Fruit fly (Drosophila melanogaster) whole organism, prepupa: ENCODE measurements around the gene AIMP2.

Source experiments
- Blimp-1 ChIP-seq: fragments of 200-800 bp; sonication (Bioruptor generic); optimal IDR thresholded peaks from 3 replicates; lab custom pipeline; 2017; ENCODE audit warnings: missing biosample characterization, missing genetic modification characterization, mild to moderate bottlenecking, moderate library complexity, missing genetic modification reagents
- CG11294 ChIP-seq: fragments of 200-800 bp; sonication (Bioruptor generic); IDR thresholded peaks from 2 replicates; pipeline ENCODE4 v1.3.6; 2022; ENCODE audit warnings: missing biosample characterization, missing genetic modification characterization
- CG11762 ChIP-seq: fragments of 200-800 bp; sonication (Bioruptor generic); optimal IDR thresholded peaks from 3 replicates; lab custom pipeline; 2016; ENCODE audit warnings: missing biosample characterization, missing genetic modification characterization; ENCODE audit not compliant: insufficient read depth
- CG1621 ChIP-seq: fragments of 200-800 bp; sonication (Bioruptor generic); optimal IDR thresholded peaks from 3 replicates; lab custom pipeline; 2018; ENCODE audit warnings: missing biosample characterization, mild to moderate bottlenecking, missing genetic modification characterization
- CG16779 ChIP-seq: fragments of 200-800 bp; sonication (Bioruptor generic); optimal IDR thresholded peaks from 3 replicates; lab custom pipeline; 2017; ENCODE audit warnings: missing biosample characterization, mild to moderate bottlenecking, missing genetic modification characterization
- CG3032 ChIP-seq: fragments of 200-800 bp; optimal IDR thresholded peaks from 2 replicates; lab custom pipeline; 2019; ENCODE audit warnings: missing biosample characterization, mild to moderate bottlenecking, missing genetic modification characterization, moderate library complexity
- CG32006 ChIP-seq: fragments of 200-800 bp; sonication (Bioruptor generic); optimal IDR thresholded peaks from 3 replicates; lab custom pipeline; 2017; ENCODE audit warnings: missing biosample characterization, mild to moderate bottlenecking, missing genetic modification characterization
- CG3919 ChIP-seq: fragments of 200-800 bp; sonication (Bioruptor generic); optimal IDR thresholded peaks from 3 replicates; lab custom pipeline; 2016; ENCODE audit warnings: missing biosample characterization, missing genetic modification characterization
- CG6276 ChIP-seq: fragments of 200-800 bp; sonication (Bioruptor generic); optimal IDR thresholded peaks from 2 replicates; lab custom pipeline; 2017; ENCODE audit warnings: missing biosample characterization, mild to moderate bottlenecking, missing genetic modification characterization
- CG6808 ChIP-seq: fragments of 200-800 bp; sonication (Bioruptor generic); optimal IDR thresholded peaks from 3 replicates; lab custom pipeline; 2017; ENCODE audit warnings: missing biosample characterization, missing genetic modification characterization, mild to moderate bottlenecking, moderate library complexity, missing genetic modification reagents
- CG6854 ChIP-seq: fragments of 200-800 bp; sonication (Bioruptor generic); optimal IDR thresholded peaks from 2 replicates; lab custom pipeline; 2017; ENCODE audit warnings: missing biosample characterization, mild to moderate bottlenecking, missing genetic modification characterization
- CG7368 ChIP-seq: fragments of 200-800 bp; sonication (Bioruptor generic); optimal IDR thresholded peaks from 3 replicates; lab custom pipeline; 2016; ENCODE audit warnings: missing biosample characterization, missing genetic modification characterization
- CG8319 ChIP-seq: fragments of 200-800 bp; sonication (Bioruptor generic); optimal IDR thresholded peaks from 3 replicates; lab custom pipeline; 2016; ENCODE audit warnings: missing biosample characterization, missing genetic modification characterization
- CG9139 ChIP-seq: fragments of 200-800 bp; sonication (Bioruptor generic); optimal IDR thresholded peaks from 3 replicates; lab custom pipeline; 2017; ENCODE audit warnings: missing biosample characterization, mild to moderate bottlenecking, missing genetic modification characterization
- Eip75B ChIP-seq: fragments of 200-800 bp; sonication (Bioruptor generic); optimal IDR thresholded peaks from 3 replicates; lab custom pipeline; 2016; ENCODE audit warnings: missing biosample characterization, missing genetic modification characterization
- Ets96B ChIP-seq: fragments of 200-800 bp; optimal IDR thresholded peaks from 2 replicates; lab custom pipeline; 2019; ENCODE audit warnings: missing biosample characterization, mild to moderate bottlenecking, missing genetic modification characterization, moderate library complexity
- Gug ChIP-seq: fragments of 200-800 bp; sonication (Bioruptor generic); IDR thresholded peaks from 2 replicates; pipeline ENCODE4 v1.3.6; 2022; ENCODE audit warnings: missing biosample characterization, missing genetic modification characterization
- Hr38 ChIP-seq: sonication (Bioruptor generic); optimal IDR thresholded peaks from 2 replicates; lab custom pipeline; 2016; ENCODE audit warnings: missing biosample characterization, missing genetic modification characterization
- Hr4 ChIP-seq: fragments of 200-800 bp; sonication (Bioruptor generic); optimal IDR thresholded peaks from 3 replicates; lab custom pipeline; 2016; ENCODE audit warnings: missing biosample characterization, missing genetic modification characterization
- Lpt ChIP-seq: fragments of 200-800 bp; sonication (Bioruptor generic); optimal IDR thresholded peaks from 3 replicates; lab custom pipeline; 2016; ENCODE audit warnings: missing biosample characterization, missing genetic modification characterization
- Met ChIP-seq: fragments of 200-800 bp; sonication (Bioruptor generic); optimal IDR thresholded peaks from 3 replicates; lab custom pipeline; 2016; ENCODE audit warnings: missing biosample characterization, missing genetic modification characterization
- OdsH ChIP-seq: fragments of 200-800 bp; sonication (Bioruptor generic); optimal IDR thresholded peaks from 3 replicates; lab custom pipeline; 2016; ENCODE audit warnings: missing biosample characterization, missing genetic modification characterization
- Sox102F ChIP-seq: fragments of 200-800 bp; sonication (Bioruptor generic); optimal IDR thresholded peaks from 2 replicates; lab custom pipeline; 2016; ENCODE audit warnings: missing biosample characterization, mild to moderate bottlenecking, missing genetic modification characterization
- Sox14 ChIP-seq: fragments of 200-800 bp; sonication (Bioruptor generic); optimal IDR thresholded peaks from 3 replicates; lab custom pipeline; 2016; ENCODE audit warnings: missing biosample characterization, missing genetic modification characterization
- achi ChIP-seq: fragments of 200-800 bp; sonication (Bioruptor generic); optimal IDR thresholded peaks from 3 replicates; lab custom pipeline; 2016; ENCODE audit warnings: missing biosample characterization, missing genetic modification characterization
- acj6 ChIP-seq: fragments of 200-800 bp; sonication (Bioruptor generic); optimal IDR thresholded peaks from 3 replicates; lab custom pipeline; 2016; ENCODE audit warnings: missing biosample characterization, missing genetic modification characterization
- cyc ChIP-seq: fragments of 200-800 bp; sonication (Bioruptor generic); optimal IDR thresholded peaks from 3 replicates; lab custom pipeline; 2016; ENCODE audit warnings: missing biosample characterization, missing genetic modification characterization
- dac ChIP-seq: fragments of 200-800 bp; sonication (Bioruptor generic); optimal IDR thresholded peaks from 2 replicates; lab custom pipeline; 2017; ENCODE audit warnings: missing biosample characterization, mild to moderate bottlenecking, missing genetic modification characterization
- dsx ChIP-seq: fragments of 200-800 bp; optimal IDR thresholded peaks from 3 replicates; lab custom pipeline; 2019; ENCODE audit warnings: missing biosample characterization, mild to moderate bottlenecking, missing genetic modification characterization, moderate library complexity; ENCODE audit not compliant: poor library complexity, severe bottlenecking
- eg ChIP-seq: fragments of 200-800 bp; sonication (Bioruptor generic); IDR thresholded peaks from 3 replicates; pipeline ENCODE4 v1.3.6; 2022; ENCODE audit warnings: missing biosample characterization, missing genetic modification characterization
- esn ChIP-seq: fragments of 200-800 bp; sonication (Bioruptor generic); optimal IDR thresholded peaks from 2 replicates; lab custom pipeline; 2016; ENCODE audit warnings: missing biosample characterization, mild to moderate bottlenecking, missing genetic modification characterization, moderate library complexity
- fd85E ChIP-seq: fragments of 200-800 bp; sonication (Bioruptor generic); optimal IDR thresholded peaks from 3 replicates; lab custom pipeline; 2016; ENCODE audit warnings: missing biosample characterization, missing genetic modification characterization
- fkh ChIP-seq: fragments of 200-800 bp; sonication (Bioruptor generic); optimal IDR thresholded peaks from 3 replicates; lab custom pipeline; 2017; ENCODE audit warnings: missing biosample characterization, mild to moderate bottlenecking, missing genetic modification characterization, moderate library complexity
- pdm3 ChIP-seq: fragments of 200-800 bp; sonication (Bioruptor generic); optimal IDR thresholded peaks from 3 replicates; lab custom pipeline; 2016; ENCODE audit warnings: missing biosample characterization, missing genetic modification characterization
- salr ChIP-seq, 2 experiments: fragments of 200-800 bp; sonication (Bioruptor generic); optimal IDR thresholded peaks; 3 replicates each; lab custom pipeline; 2016 to 2018; ENCODE audit warnings: missing biosample characterization in 2 of 2, missing genetic modification characterization in 2 of 2, mild to moderate bottlenecking in 1 of 2
- spab ChIP-seq: fragments of 200-800 bp; sonication (Bioruptor generic); optimal IDR thresholded peaks from 2 replicates; lab custom pipeline; 2017; ENCODE audit warnings: missing biosample characterization, mild to moderate bottlenecking, missing genetic modification characterization, missing genetic modification reagents
- ss ChIP-seq, 2 experiments: fragments of 200-800 bp; sonication (Bioruptor generic); optimal IDR thresholded peaks; 2 replicates in 1 of 2; 3 replicates in 1 of 2; lab custom pipeline; 2017 to 2018; ENCODE audit warnings: mild to moderate bottlenecking in 2 of 2, missing biosample characterization in 2 of 2, missing genetic modification characterization in 2 of 2, moderate library complexity in 1 of 2
- topi ChIP-seq: fragments of 200-800 bp; sonication (Bioruptor generic); optimal IDR thresholded peaks from 3 replicates; lab custom pipeline; 2016; ENCODE audit warnings: missing biosample characterization, missing genetic modification characterization
- vri ChIP-seq: fragments of 200-800 bp; sonication (Bioruptor generic); optimal IDR thresholded peaks from 3 replicates; lab custom pipeline; 2016; ENCODE audit warnings: missing biosample characterization, mild to moderate bottlenecking, missing genetic modification characterization

Gene AIMP2

DNA sequence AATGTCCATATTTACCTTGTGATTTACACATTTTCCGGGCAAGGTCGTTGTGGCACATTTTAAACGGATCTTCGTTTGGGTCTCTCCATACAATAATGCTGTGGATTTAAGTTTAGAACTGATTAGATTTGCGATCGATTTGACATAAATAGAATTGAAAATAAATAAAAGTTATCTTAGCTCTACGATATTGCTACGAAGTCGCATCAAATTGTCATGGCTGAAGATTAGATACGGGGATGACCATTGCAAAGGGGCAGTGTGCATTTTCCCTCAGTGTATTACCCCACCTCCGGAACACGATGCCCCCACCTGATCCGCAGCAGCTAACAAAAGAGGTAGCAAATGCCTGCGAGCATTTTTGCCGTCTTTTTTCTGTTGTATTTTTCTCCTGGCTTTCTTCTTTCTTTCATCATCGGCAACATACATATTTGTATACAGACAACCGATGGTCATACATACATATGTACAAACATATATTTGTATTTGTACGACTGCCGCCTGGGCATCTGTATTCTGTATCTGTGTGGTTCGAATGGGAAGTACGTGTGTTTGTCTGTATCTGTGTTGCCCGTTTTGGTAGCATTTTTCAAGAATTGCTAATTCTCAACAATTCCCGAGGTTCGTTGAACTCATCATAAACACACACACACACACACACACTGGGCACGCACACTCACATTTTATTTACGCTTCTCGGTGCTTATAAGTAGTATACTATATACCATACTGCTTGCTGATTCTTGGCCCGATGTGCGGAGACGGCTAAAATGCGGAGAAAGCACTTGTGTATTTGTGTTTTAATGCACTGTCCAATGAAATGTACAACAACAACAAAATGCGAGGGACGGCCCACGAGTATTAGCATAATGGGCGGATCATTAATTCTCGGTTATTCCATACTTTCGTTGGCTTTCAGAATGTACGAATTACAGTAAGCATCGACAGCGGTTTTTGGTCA lies 38.7 kb upstream of the AIMP2 start (continued):
- TF ChIP-seq CG6808 (GFP tag; lab: Kevin White, UChicago): no peak
- no peak for TF ChIP-seq achi (GFP tag; lab: Kevin White, UChicago)
- TF ChIP-seq esn: peak; percentile 59
- TF ChIP-seq CG3919: peak; percentile 6
- TF ChIP-seq vri (GFP tag; lab: Kevin White, UChicago): peak; percentile 32
- TF ChIP-seq topi (GFP tag; lab: Kevin White, UChicago): peak; percentile 57
- TF ChIP-seq Hr38 (GFP tag; lab: Kevin White, UChicago): no peak
- TF ChIP-seq cyc (GFP tag; lab: Kevin White, UChicago): peak; percentile 59
- peak; percentile 7 for TF ChIP-seq pdm3 (GFP tag; lab: Kevin White, UChicago)
- peak in 1 of 2 experiments; percentile 43 for TF ChIP-seq salr (GFP tag; optimal IDR thresholded peaks at IDR 0.05; lab: Kevin White, UChicago)

DNA sequence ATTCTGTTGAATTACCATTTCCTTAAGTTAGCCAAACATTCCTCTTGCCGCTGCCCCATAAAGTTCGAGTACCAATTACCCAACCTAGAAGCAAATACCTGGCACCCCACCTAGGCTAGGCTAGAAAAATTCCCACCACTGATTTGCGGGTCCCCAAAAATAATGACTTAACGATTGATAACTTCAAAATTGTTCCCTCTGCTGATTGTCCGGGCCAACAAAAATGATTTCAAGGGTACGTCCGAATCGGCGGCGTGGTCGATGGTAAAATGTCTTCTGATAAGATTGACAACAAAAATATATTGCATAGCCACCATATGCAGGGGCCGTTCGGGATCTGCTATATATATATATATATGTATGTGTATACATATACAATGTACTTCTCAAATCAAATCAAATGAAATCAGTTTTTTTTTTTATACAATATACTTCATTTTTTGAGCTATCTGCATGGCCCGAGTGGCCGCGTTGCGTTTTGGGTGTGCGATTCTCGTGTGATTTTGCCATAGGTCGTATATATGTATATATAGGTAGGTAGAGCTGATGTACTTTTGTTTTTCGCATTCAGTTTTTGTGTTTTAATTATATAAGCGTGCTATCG lies 36.1 kb upstream of the AIMP2 start:
- TF ChIP-seq vri (GFP tag; lab: Kevin White, UChicago): peak; percentile 94
- no peak for TF ChIP-seq Hr38 (GFP tag; lab: Kevin White, UChicago)

DNA sequence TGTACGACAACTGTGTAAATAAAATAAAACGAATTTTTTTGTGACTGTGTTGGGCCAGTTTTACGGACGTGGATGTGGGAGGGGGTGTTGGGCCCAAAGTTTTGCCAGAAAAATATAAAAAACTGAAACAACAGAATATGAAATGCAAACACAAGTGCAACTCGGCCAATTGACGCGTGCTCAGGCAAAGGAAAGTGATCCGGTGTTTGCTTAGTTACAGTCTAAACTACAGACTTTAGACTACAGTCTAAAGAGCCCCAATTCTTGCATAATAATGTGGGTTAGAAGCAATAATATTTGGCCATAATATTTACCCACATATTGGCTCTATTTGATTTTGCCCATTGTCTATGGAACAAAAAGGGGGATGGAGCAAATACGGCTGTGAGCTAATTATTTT lies 34.6 kb upstream of the AIMP2 start:
- TF ChIP-seq acj6: no peak
- TF ChIP-seq CG16779 (tag; lab: Kevin White, UChicago): no peak
- TF ChIP-seq Lpt (GFP tag; lab: Kevin White, UChicago): no peak
- TF ChIP-seq vri (GFP tag; lab: Kevin White, UChicago): peak; percentile 50
- peak; percentile 86 for TF ChIP-seq fkh (GFP tag; lab: Kevin White, UChicago)
- TF ChIP-seq, all 60 proteins: peak for 2

DNA sequence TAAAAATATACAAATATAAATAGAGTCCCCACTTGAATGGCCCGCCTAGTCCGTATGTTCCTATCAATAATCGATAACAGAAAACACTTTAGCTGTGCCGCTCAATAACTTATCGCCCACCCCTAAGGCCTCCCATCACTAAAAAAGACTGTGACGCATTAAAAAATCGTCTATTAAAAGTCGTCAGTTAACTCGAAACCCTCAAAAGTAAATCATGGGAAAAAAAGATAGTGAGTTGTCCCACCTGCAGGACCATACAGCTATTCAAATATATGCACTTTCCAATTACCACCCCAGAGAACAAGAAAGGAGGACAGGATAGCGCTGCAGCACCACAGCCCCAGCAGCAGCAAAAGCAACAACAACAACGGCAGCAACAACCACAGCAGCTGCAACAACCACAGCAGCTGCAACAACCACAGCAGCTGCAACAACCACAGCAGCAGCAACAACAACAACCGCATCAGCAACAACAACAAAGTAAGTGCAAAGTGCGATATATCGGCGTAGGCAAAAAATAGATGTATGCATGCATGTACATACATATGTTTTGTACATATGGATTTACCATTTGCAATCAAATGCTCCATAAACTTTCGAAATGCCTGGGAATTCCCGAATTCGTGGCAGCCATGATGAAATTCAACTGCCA lies 29.3 kb upstream of the AIMP2 start, which contains the start of gene AGO2:
AGO2 (plus strand) TSS at position 121 of the 652 bp plus-strand sequence.
- TF ChIP-seq Eip75B (GFP tag; lab: Kevin White, UChicago) (peak; percentile 54), CG6854 (GFP tag; lab: Kevin White, UChicago) (peak; percentile 67), Met (GFP tag; lab: Kevin White, UChicago) (peak; percentile 19), CG3032 (peak; percentile 85), pdm3 (GFP tag; lab: Kevin White, UChicago) (no peak), Hr4 (no peak), CG32006 (GFP tag; lab: Kevin White, UChicago) (no peak), CG6808 (GFP tag; lab: Kevin White, UChicago) (peak; percentile 91), Ets96B (tag; lab: Kevin White, UChicago) (peak; percentile 47), CG6276 (GFP tag; lab: Kevin White, UChicago) (peak; percentile 97), Sox14 (GFP tag; lab: Kevin White, UChicago) (peak; percentile 18), eg (GFP tag; lab: Robert Waterston, UW) (peak; percentile 91; the same call in 2 of the 3 replicates), spab (GFP tag; lab: Kevin White, UChicago) (peak; percentile 91), esn (peak; percentile 43), OdsH (GFP tag; lab: Kevin White, UChicago) (no peak), CG3919 (peak; percentile 85), ss (GFP tag; optimal IDR thresholded peaks at IDR 0.05; lab: Kevin White, UChicago) (peak in 1 of 2 experiments; percentile 94), CG7368 (peak; percentile 84), CG11294 (GFP tag; lab: Robert Waterston, UW) (no peak; the same call in 1 of the 2 replicates), Sox102F (GFP tag; lab: Kevin White, UChicago) (no peak), CG9139 (GFP tag; lab: Kevin White, UChicago) (peak; percentile 80), Gug (peak; percentile 81), Lpt (GFP tag; lab: Kevin White, UChicago) (peak; percentile 87), CG8319 (peak; percentile 71), CG1621 (tag; lab: Kevin White, UChicago) (peak; percentile 65), fd85E (peak; percentile 60), CG11762 (peak; percentile 78), dsx (peak; percentile 94), Hr38 (GFP tag; lab: Kevin White, UChicago) (no peak), dac (GFP tag; lab: Kevin White, UChicago) (peak; percentile 56), CG16779 (tag; lab: Kevin White, UChicago) (peak; percentile 62), Blimp-1 (GFP tag; lab: Kevin White, UChicago) (peak; percentile 56)
